Fruit fly (Drosophila melanogaster) whole organism, embryonic: Measurements from ENCODE around the gene CG43638.

ENCODE experiments used
- ATbp ChIP-seq: fragments of 200-800 bp; sonication (Bioruptor generic); optimal IDR thresholded peaks from 2 replicates; lab custom pipeline; 2017; ENCODE audit warnings: missing biosample characterization, mild to moderate bottlenecking, missing genetic modification characterization, missing genetic modification reagents
- B-H2 ChIP-seq: fragments of 200-800 bp; sonication (Bioruptor generic); optimal IDR thresholded peaks from 2 replicates; lab custom pipeline; 2018; ENCODE audit warnings: missing biosample characterization, mild to moderate bottlenecking, missing genetic modification characterization
- Bteb2 ChIP-seq: fragments of 200-800 bp; sonication (Bioruptor generic); optimal IDR thresholded peaks from 2 replicates; lab custom pipeline; 2016; ENCODE audit warnings: missing biosample characterization, missing genetic modification characterization
- CG11560 ChIP-seq: fragments of 200-800 bp; sonication (Bioruptor generic); IDR thresholded peaks from 3 replicates; pipeline ENCODE4 v1.3.6; 2022; ENCODE audit warnings: missing biosample characterization, missing genetic modification characterization
- CG12391 ChIP-seq: fragments of 200-800 bp; sonication (Bioruptor generic); optimal IDR thresholded peaks from 3 replicates; lab custom pipeline; 2018; ENCODE audit warnings: missing biosample characterization, mild to moderate bottlenecking, missing genetic modification characterization, moderate library complexity
- CG13123 ChIP-seq: fragments of 200-800 bp; sonication (Bioruptor generic); optimal IDR thresholded peaks from 2 replicates; lab custom pipeline; 2016; ENCODE audit warnings: missing biosample characterization, missing genetic modification characterization
- CG14014 ChIP-seq: fragments of 200-800 bp; sonication (Bioruptor generic); IDR thresholded peaks from 2 replicates; pipeline ENCODE4 v1.3.6; 2022; ENCODE audit warnings: missing biosample characterization, missing genetic modification characterization
- CG14860 ChIP-seq: fragments of 200-800 bp; sonication (Bioruptor generic); IDR thresholded peaks from 3 replicates; pipeline ENCODE4 v1.3.6; 2022; ENCODE audit warnings: missing biosample characterization, missing genetic modification characterization; ENCODE audit not compliant: partially characterized antibody
- CG1602 ChIP-seq: fragments of 200-800 bp; sonication (Bioruptor generic); optimal IDR thresholded peaks from 3 replicates; lab custom pipeline; 2016; ENCODE audit warnings: missing biosample characterization, missing genetic modification characterization
- CG17385 ChIP-seq: fragments of 200-800 bp; sonication (Bioruptor generic); optimal IDR thresholded peaks from 3 replicates; lab custom pipeline; 2018; ENCODE audit warnings: missing biosample characterization, mild to moderate bottlenecking, missing genetic modification characterization
- CG17568 ChIP-seq: fragments of 200-800 bp; sonication (Bioruptor generic); optimal IDR thresholded peaks from 2 replicates; lab custom pipeline; 2018; ENCODE audit warnings: missing biosample characterization, mild to moderate bottlenecking, missing genetic modification characterization, moderate library complexity
- CG18476 ChIP-seq: fragments of 200-800 bp; sonication (Bioruptor generic); optimal IDR thresholded peaks from 2 replicates; lab custom pipeline; 2016; ENCODE audit warnings: missing biosample characterization, mild to moderate bottlenecking, missing genetic modification characterization
- CG31441 ChIP-seq: fragments of 200-800 bp; sonication (Bioruptor generic); IDR thresholded peaks from 2 replicates; pipeline ENCODE4 v1.3.6; 2022; ENCODE audit warnings: missing biosample characterization, missing genetic modification characterization
- CG3163 ChIP-seq: fragments of 200-800 bp; sonication (Bioruptor generic); optimal IDR thresholded peaks from 3 replicates; lab custom pipeline; 2016; ENCODE audit warnings: missing biosample characterization, missing genetic modification characterization
- CG32772 ChIP-seq: fragments of 200-800 bp; sonication (Bioruptor generic); IDR thresholded peaks from 2 replicates; pipeline ENCODE4 v1.3.6; 2022; ENCODE audit warnings: missing biosample characterization, missing genetic modification characterization
- CG33557 ChIP-seq: fragments of 200-800 bp; sonication (Bioruptor generic); optimal IDR thresholded peaks from 2 replicates; lab custom pipeline; 2019; ENCODE audit warnings: missing biosample characterization, mild to moderate bottlenecking, missing genetic modification characterization, moderate library complexity
- CG3838 ChIP-seq: fragments of 200-800 bp; sonication (Bioruptor generic); optimal IDR thresholded peaks from 3 replicates; lab custom pipeline; 2016; ENCODE audit warnings: missing biosample characterization, missing genetic modification characterization
- CG4404 ChIP-seq: fragments of 200-800 bp; sonication (Bioruptor generic); IDR thresholded peaks from 2 replicates; pipeline ENCODE4 v1.3.6; 2022; ENCODE audit warnings: missing biosample characterization, missing genetic modification characterization
- CG4424 ChIP-seq: fragments of 200-800 bp; sonication (Bioruptor generic); optimal IDR thresholded peaks from 3 replicates; lab custom pipeline; 2016; ENCODE audit warnings: missing biosample characterization, missing genetic modification characterization
- CG6175 ChIP-seq: fragments of 200-800 bp; sonication (Bioruptor generic); IDR thresholded peaks from 3 replicates; pipeline ENCODE4 v1.3.6; 2022; ENCODE audit warnings: missing biosample characterization, missing genetic modification characterization
- CG6791 ChIP-seq: fragments of 200-800 bp; sonication (Bioruptor generic); IDR thresholded peaks from 3 replicates; pipeline ENCODE4 v1.3.6; 2022; ENCODE audit warnings: missing biosample characterization, missing genetic modification characterization; ENCODE audit not compliant: partially characterized antibody
- CG7928 ChIP-seq: fragments of 200-800 bp; sonication (Bioruptor generic); optimal IDR thresholded peaks from 2 replicates; lab custom pipeline; 2017; ENCODE audit warnings: missing biosample characterization, mild to moderate bottlenecking, missing genetic modification characterization
- Eip74EF ChIP-seq, 2 experiments: fragments of 200-800 bp in 1 of 2; fragments of >200 bp in 1 of 2; sonication (Bioruptor generic) in 1 of 2; optimal IDR thresholded peaks; 2 replicates each; lab custom pipeline; 2017 to 2019; ENCODE audit warnings: missing biosample characterization in 2 of 2, missing genetic modification characterization in 2 of 2, mild to moderate bottlenecking in 1 of 2, moderate library complexity in 1 of 2
- Fer2 ChIP-seq: fragments of 200-800 bp; sonication (Bioruptor generic); optimal IDR thresholded peaks from 2 replicates; lab custom pipeline; 2018; ENCODE audit warnings: missing biosample characterization, mild to moderate bottlenecking, missing genetic modification characterization, moderate library complexity
- Gsc ChIP-seq: fragments of 200-800 bp; sonication (Bioruptor generic); IDR thresholded peaks from 2 replicates; pipeline ENCODE4 v1.3.6; 2022; ENCODE audit warnings: missing biosample characterization, missing genetic modification characterization
- Hmx ChIP-seq: fragments of 200-800 bp; sonication (Bioruptor generic); optimal IDR thresholded peaks from 2 replicates; lab custom pipeline; 2016; ENCODE audit warnings: missing biosample characterization, missing genetic modification characterization
- Hr51 ChIP-seq, 2 experiments: fragments of 200-800 bp; sonication (Bioruptor generic); optimal IDR thresholded peaks; 2 replicates in 1 of 2; 3 replicates in 1 of 2; lab custom pipeline; 2016 to 2018; ENCODE audit warnings: missing biosample characterization in 2 of 2, missing genetic modification characterization in 2 of 2, mild to moderate bottlenecking in 1 of 2, moderate library complexity in 1 of 2
- Max ChIP-seq: fragments of 200-800 bp; sonication (Bioruptor generic); optimal IDR thresholded peaks from 2 replicates; lab custom pipeline; 2016; ENCODE audit warnings: missing biosample characterization, mild to moderate bottlenecking, missing genetic modification characterization
- NK7.1 ChIP-seq: fragments of 200-800 bp; sonication (Bioruptor generic); optimal IDR thresholded peaks from 3 replicates; lab custom pipeline; 2016; ENCODE audit warnings: missing biosample characterization, missing genetic modification characterization
- Nf-YB ChIP-seq: fragments of 200-800 bp; sonication (Bioruptor generic); optimal IDR thresholded peaks from 3 replicates; lab custom pipeline; 2019; ENCODE audit warnings: missing biosample characterization, mild to moderate bottlenecking, missing genetic modification characterization, moderate library complexity
- Usf ChIP-seq: fragments of 200-800 bp; sonication (Bioruptor generic); optimal IDR thresholded peaks from 2 replicates; lab custom pipeline; 2017; ENCODE audit warnings: missing genotype, missing biosample characterization, missing genetic modification characterization
- Xbp1 ChIP-seq: fragments of 200-800 bp; sonication (Bioruptor generic); optimal IDR thresholded peaks from 3 replicates; lab custom pipeline; 2016; ENCODE audit warnings: missing biosample characterization, mild to moderate bottlenecking, missing genetic modification characterization
- Xrp1 ChIP-seq: fragments of 200-800 bp; sonication (Bioruptor generic); IDR thresholded peaks from 2 replicates; pipeline ENCODE4 v1.3.6; 2022; ENCODE audit warnings: missing biosample characterization, missing genetic modification characterization
- bbx ChIP-seq: fragments of 200-800 bp; sonication (Bioruptor generic); IDR thresholded peaks from 2 replicates; pipeline ENCODE4 v1.3.6; 2022; ENCODE audit warnings: missing biosample characterization, missing genetic modification characterization; ENCODE audit not compliant: partially characterized antibody
- br ChIP-seq: fragments of >200 bp; optimal IDR thresholded peaks from 2 replicates; lab custom pipeline; 2017
- cas ChIP-seq: fragments of 200-800 bp; sonication (Bioruptor generic); IDR thresholded peaks from 2 replicates; pipeline ENCODE4 v1.3.6; 2022; ENCODE audit warnings: missing biosample characterization, missing genetic modification characterization
- ftz-f1 ChIP-seq: fragments of 200-800 bp; sonication (Bioruptor generic); optimal IDR thresholded peaks from 2 replicates; lab custom pipeline; 2016; ENCODE audit warnings: missing biosample characterization, missing genetic modification characterization
- gfzf ChIP-seq: fragments of 200-800 bp; sonication (Bioruptor generic); optimal IDR thresholded peaks from 2 replicates; lab custom pipeline; 2016; ENCODE audit warnings: missing biosample characterization, mild to moderate bottlenecking, missing genetic modification characterization, moderate library complexity
- jumu ChIP-seq: fragments of 200-800 bp; sonication (Bioruptor generic); optimal IDR thresholded peaks from 3 replicates; lab custom pipeline; 2016; ENCODE audit warnings: missing biosample characterization, missing genetic modification characterization
- lola ChIP-seq, 3 experiments: fragments of >200 bp in 2 of 3; fragments of 200-800 bp in 1 of 3; sonication (Bioruptor generic) in 1 of 3; optimal IDR thresholded peaks; 2 replicates each; lab custom pipeline; 2017 to 2019; ENCODE audit warnings: missing biosample characterization in 3 of 3, missing genetic modification characterization in 3 of 3, mild to moderate bottlenecking in 1 of 3, moderate library complexity in 1 of 3
- luna ChIP-seq: fragments of 200-800 bp; sonication (Bioruptor generic); optimal IDR thresholded peaks from 2 replicates; lab custom pipeline; 2016; ENCODE audit warnings: missing biosample characterization, missing genetic modification characterization
- peb ChIP-seq: fragments of 200-800 bp; sonication (Bioruptor generic); IDR thresholded peaks from 2 replicates; pipeline ENCODE4 v1.3.6; 2022; ENCODE audit warnings: missing biosample characterization, missing genetic modification characterization
- pum ChIP-seq: fragments of 200-800 bp; sonication (Bioruptor generic); optimal IDR thresholded peaks from 2 replicates; lab custom pipeline; 2016; ENCODE audit warnings: missing biosample characterization, missing genetic modification characterization
- sisA ChIP-seq: fragments of 200-800 bp; sonication (Bioruptor generic); IDR thresholded peaks from 2 replicates; pipeline ENCODE4 v1.3.6; 2022; ENCODE audit warnings: missing biosample characterization, missing genetic modification characterization
- sqz ChIP-seq: fragments of 200-800 bp; sonication (Bioruptor generic); optimal IDR thresholded peaks from 3 replicates; lab custom pipeline; 2018; ENCODE audit warnings: missing biosample characterization, mild to moderate bottlenecking, missing genetic modification characterization
- tin ChIP-seq: fragments of 200-800 bp; sonication (Bioruptor generic); optimal IDR thresholded peaks from 3 replicates; lab custom pipeline; 2016; ENCODE audit warnings: missing biosample characterization, missing genetic modification characterization
- tna ChIP-seq: fragments of 200-800 bp; sonication (Bioruptor generic); IDR thresholded peaks from 2 replicates; pipeline ENCODE4 v1.3.6; 2022; ENCODE audit warnings: missing biosample characterization, missing genetic modification characterization; ENCODE audit not compliant: partially characterized antibody
- tup ChIP-seq: fragments of 200-800 bp; sonication (Bioruptor generic); optimal IDR thresholded peaks from 2 replicates; lab custom pipeline; 2016; ENCODE audit warnings: missing biosample characterization, mild to moderate bottlenecking, missing genetic modification characterization, moderate library complexity

Gene CG43638

DNA sequence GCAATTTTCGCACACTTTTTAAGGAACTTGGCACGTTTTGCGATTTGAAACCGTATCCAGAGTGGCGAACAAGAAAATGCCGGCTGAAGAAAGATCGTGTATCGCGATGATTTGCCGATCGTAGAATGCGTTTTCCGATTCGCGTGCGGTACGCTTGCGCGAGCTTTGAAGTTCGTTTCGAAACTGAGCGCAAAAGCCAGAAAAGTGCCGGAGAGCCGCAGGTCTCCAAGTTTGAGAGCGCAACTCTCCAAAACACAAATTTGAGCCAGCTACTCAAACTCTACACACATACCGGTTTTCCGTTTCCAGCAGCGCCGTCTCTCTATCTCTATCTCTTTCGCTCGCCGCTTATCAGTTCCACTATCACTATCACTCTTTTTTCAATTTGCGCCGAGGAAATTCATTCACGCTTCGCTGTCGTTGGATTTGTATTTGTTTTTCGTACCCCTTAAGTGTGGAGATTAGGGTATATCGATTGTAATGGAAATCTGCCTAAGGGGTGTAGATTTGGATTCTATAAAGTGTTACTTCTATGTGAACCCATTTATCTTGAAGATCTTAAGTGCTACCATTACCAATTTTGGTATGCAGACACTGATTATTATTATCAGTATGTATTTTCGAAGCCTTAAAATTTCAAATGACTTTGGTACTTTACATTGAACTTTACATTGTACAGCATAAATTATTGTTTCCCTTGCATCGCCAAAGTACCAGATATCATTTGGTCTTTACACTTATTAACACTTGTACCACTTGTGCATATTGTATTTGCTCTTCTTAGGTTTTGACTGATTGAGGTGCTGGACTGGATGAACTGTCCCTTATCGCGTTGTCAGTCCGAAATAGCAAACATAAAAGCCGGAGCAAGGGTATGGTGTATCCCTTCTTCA, 12.2 kb downstream of the CG43638 start (continued):
- TF ChIP-seq sisA (GFP tag; lab: Robert Waterston, UW): peak; percentile 46
- no peak for TF ChIP-seq cas (GFP tag; lab: Robert Waterston, UW)
- peak; percentile 75 for TF ChIP-seq jumu
- peak; percentile 67 for TF ChIP-seq tin (GFP tag; lab: Kevin White, UChicago)
- TF ChIP-seq CG17568 (GFP tag; lab: Kevin White, UChicago): no peak
- TF ChIP-seq CG4404 (GFP tag; lab: Robert Waterston, UW): peak; percentile 69
- TF ChIP-seq CG6175 (GFP tag; lab: Robert Waterston, UW): no peak
- peak; percentile 69 for TF ChIP-seq CG18476 (GFP tag; lab: Kevin White, UChicago)
- TF ChIP-seq Hmx (GFP tag; lab: Kevin White, UChicago): no peak
- no peak for TF ChIP-seq CG14860 (GFP tag; lab: Robert Waterston, UW)
- peak; percentile 55 for TF ChIP-seq sqz (GFP tag; lab: Kevin White, UChicago)
- peak; percentile 63 for TF ChIP-seq Xbp1 (GFP tag; lab: Kevin White, UChicago)
- peak; percentile 31 to 76 for TF ChIP-seq Hr51 (GFP tag; optimal IDR thresholded peaks at IDR 0.05; lab: Kevin White, UChicago)
- TF ChIP-seq lola (GFP tag; optimal IDR thresholded peaks at IDR 0.05; lab: Kevin White, UChicago): peak in 1 of 3 experiments; percentile 75
- peak; percentile 62 for TF ChIP-seq bbx (GFP tag; lab: Robert Waterston, UW)
- TF ChIP-seq Fer2 (tag; lab: Kevin White, UChicago): no peak
- peak; percentile 69 for TF ChIP-seq CG1602 (GFP tag; lab: Kevin White, UChicago)
- TF ChIP-seq ftz-f1 (GFP tag; lab: Kevin White, UChicago): no peak
- TF ChIP-seq luna: no peak
- peak; percentile 69 for TF ChIP-seq Max (GFP tag; lab: Kevin White, UChicago)
- TF ChIP-seq CG13123 (GFP tag; lab: Kevin White, UChicago): peak; percentile 37
- TF ChIP-seq Eip74EF (GFP tag; optimal IDR thresholded peaks at IDR 0.05; lab: Kevin White, UChicago): peak in 1 of 2 experiments; percentile 54
- peak; percentile 69 for TF ChIP-seq pum (GFP tag; lab: Kevin White, UChicago)
- peak; percentile 45 for TF ChIP-seq CG17385 (GFP tag; lab: Kevin White, UChicago)
- TF ChIP-seq CG7928: peak; percentile 28
- 0 out of 2 replicates have a peak, but pooled peaks have one; percentile 18 for TF ChIP-seq CG14014 (GFP tag; lab: Robert Waterston, UW)
- 0 out of 3 replicates have a peak, but pooled peaks have one; percentile 60 for TF ChIP-seq CG11560 (tag; lab: Robert Waterston, UW)
- TF ChIP-seq CG32772 (GFP tag; lab: Robert Waterston, UW): peak; percentile 40
- peak; percentile 30; the same call in 1 of the 2 replicates for TF ChIP-seq tna
- peak; percentile 45 for TF ChIP-seq CG3163
- TF ChIP-seq tup (GFP tag; lab: Kevin White, UChicago): no peak
- no peak for TF ChIP-seq Gsc (GFP tag; lab: Robert Waterston, UW)
- TF ChIP-seq CG12391 (tag; lab: Kevin White, UChicago): peak; percentile 73
- TF ChIP-seq Usf (GFP tag; lab: Kevin White, UChicago): peak; percentile 57
- no peak for TF ChIP-seq gfzf (GFP tag; lab: Kevin White, UChicago)
- TF ChIP-seq NK7.1 (GFP tag; lab: Kevin White, UChicago): peak; percentile 76
- no peak for TF ChIP-seq CG3838
- peak; percentile 51; the same call in 1 of the 3 replicates for TF ChIP-seq CG6791
- no peak for TF ChIP-seq B-H2
- TF ChIP-seq ATbp (GFP tag; lab: Kevin White, UChicago): peak; percentile 78
- peak; percentile 71 for TF ChIP-seq CG4424 (GFP tag; lab: Kevin White, UChicago)
- peak; percentile 26 for TF ChIP-seq Bteb2 (GFP tag; lab: Kevin White, UChicago)
- peak; percentile 67; the same call in 1 of the 2 replicates for TF ChIP-seq Xrp1 (GFP tag; lab: Robert Waterston, UW)
- TF ChIP-seq peb: no peak
- no peak for TF ChIP-seq CG33557
- peak; percentile 66 for TF ChIP-seq CG31441 (GFP tag; lab: Robert Waterston, UW)
- peak; percentile 49 for TF ChIP-seq Nf-YB
- TF ChIP-seq br (lab: Kevin White, UChicago): no peak
